Worm (Caenorhabditis elegans) whole organism, midembryonic: ENCODE data around the gene R07E4.1.

ENCODE experiments used
- flt-1 ChIP-seq: fragments of 200-800 bp; sonication (Bioruptor generic); IDR thresholded peaks from 2 replicates; pipeline ENCODE4 v1.3.6; 2022; ENCODE audit warnings: missing genetic modification characterization, missing compliant biosample characterization
- klf-2 ChIP-seq: fragments of 200-800 bp; sonication (Bioruptor generic); conservative IDR thresholded peaks from 2 replicates; pipeline ENCODE4 v1.3.6; 2022; ENCODE audit warnings: missing genetic modification reagents, missing genetic modification characterization, missing compliant biosample characterization
- ref-1 ChIP-seq: fragments of 200-800 bp; sonication (Bioruptor generic); conservative IDR thresholded peaks from 2 replicates; pipeline ENCODE4 v1.3.6; 2022; ENCODE audit warnings: missing genetic modification reagents, missing genetic modification characterization, missing compliant biosample characterization
- ztf-23 ChIP-seq: fragments of 200-800 bp; sonication (Bioruptor generic); IDR thresholded peaks from 2 replicates; pipeline ENCODE4 v1.3.6; 2022; ENCODE audit warnings: missing genetic modification reagents, missing genetic modification characterization, missing compliant biosample characterization
- ztf-29 ChIP-seq: fragments of 200-800 bp; sonication (Bioruptor generic); IDR thresholded peaks from 2 replicates; pipeline ENCODE4 v1.3.6; 2022; ENCODE audit warnings: missing genetic modification reagents, missing genetic modification characterization, missing compliant biosample characterization

ce11 chrX:6010573-6010972 is 51.7 kb downstream of the R07E4.1 start, which contains the start of gene C09B8.3:
- no peak for TF ChIP-seq ztf-23 (GFP tag; lab: Robert Waterston, UW)
- no peak for TF ChIP-seq ztf-29 (GFP tag; lab: Robert Waterston, UW)
- TF ChIP-seq flt-1 (GFP tag; lab: Robert Waterston, UW): no peak
- no peak for TF ChIP-seq klf-2
- no peak for TF ChIP-seq ref-1
